Fruit fly (Drosophila melanogaster) whole organism, adult: ENCODE results near the gene tho2.

Experiments used
- CG11617 ChIP-seq: fragments of 200-800 bp; sonication (Bioruptor generic); optimal IDR thresholded peaks from 2 replicates; lab custom pipeline; 2017; ENCODE audit warnings: mild to moderate bottlenecking, missing biosample characterization, missing genetic modification reagents, missing genetic modification characterization
- CG12768 ChIP-seq: fragments of 200-800 bp; sonication (Bioruptor generic); optimal IDR thresholded peaks from 2 replicates; lab custom pipeline; 2017; ENCODE audit warnings: missing biosample characterization, missing genetic modification characterization, mild to moderate bottlenecking, moderate library complexity, missing genetic modification reagents
- CG14711 ChIP-seq: fragments of 200-800 bp; sonication (Bioruptor generic); optimal IDR thresholded peaks from 2 replicates; lab custom pipeline; 2018; ENCODE audit warnings: missing biosample characterization, mild to moderate bottlenecking, missing genetic modification characterization, moderate library complexity
- CG1620 ChIP-seq: fragments of 200-800 bp; sonication (Bioruptor generic); optimal IDR thresholded peaks from 2 replicates; lab custom pipeline; 2016; ENCODE audit warnings: missing biosample characterization, missing genetic modification characterization
- CG5204 ChIP-seq: fragments of 200-800 bp; sonication (Bioruptor generic); optimal IDR thresholded peaks from 2 replicates; lab custom pipeline; 2016; ENCODE audit warnings: missing biosample characterization, missing genetic modification characterization
- Crg-1 ChIP-seq: fragments of 200-800 bp; sonication (Bioruptor generic); optimal IDR thresholded peaks from 2 replicates; lab custom pipeline; 2016; ENCODE audit warnings: missing biosample characterization, missing genetic modification characterization
- Hr96 ChIP-seq: fragments of 200-800 bp; sonication (Bioruptor generic); optimal IDR thresholded peaks from 2 replicates; lab custom pipeline; 2016; ENCODE audit warnings: missing biosample characterization, missing genetic modification characterization
- bab1 ChIP-seq: fragments of 200-800 bp; sonication (Bioruptor generic); optimal IDR thresholded peaks from 3 replicates; lab custom pipeline; 2019; ENCODE audit warnings: missing biosample characterization, mild to moderate bottlenecking, missing genetic modification characterization, moderate library complexity
- cic ChIP-seq: fragments of 200-800 bp; sonication (Bioruptor generic); optimal IDR thresholded peaks from 2 replicates; lab custom pipeline; 2017; ENCODE audit warnings: missing biosample characterization, mild to moderate bottlenecking, missing genetic modification characterization, moderate library complexity
- kay ChIP-seq: fragments of 200-800 bp; sonication (Bioruptor generic); peaks from one replicate; lab custom pipeline; 2016; ENCODE audit warnings: missing biosample characterization, missing genetic modification characterization, borderline replicate concordance
- toe ChIP-seq: fragments of 200-800 bp; sonication (Bioruptor generic); optimal IDR thresholded peaks from 2 replicates; lab custom pipeline; 2016; ENCODE audit warnings: missing biosample characterization, missing genetic modification characterization

dm6 chr2L:2155453-2155852, 10.5 kb upstream of the tho2 start, which contains the start of gene CG15382:
- TF ChIP-seq CG12768 (GFP tag; lab: Kevin White, UChicago) (no peak), Hr96 (no peak), toe (no peak), cic (GFP tag; lab: Kevin White, UChicago) (no peak), CG14711 (tag; lab: Kevin White, UChicago) (no peak), Crg-1 (GFP tag; lab: Kevin White, UChicago) (no peak), CG11617 (GFP tag; lab: Kevin White, UChicago) (no peak), CG5204 (GFP tag; lab: Kevin White, UChicago) (no peak), kay (GFP tag; lab: Kevin White, UChicago) (no peak), bab1 (GFP tag; lab: Kevin White, UChicago) (no peak), CG1620 (no peak)
